Worm (Caenorhabditis elegans): Measurements from ENCODE around the gene twk-39.

DNA sequence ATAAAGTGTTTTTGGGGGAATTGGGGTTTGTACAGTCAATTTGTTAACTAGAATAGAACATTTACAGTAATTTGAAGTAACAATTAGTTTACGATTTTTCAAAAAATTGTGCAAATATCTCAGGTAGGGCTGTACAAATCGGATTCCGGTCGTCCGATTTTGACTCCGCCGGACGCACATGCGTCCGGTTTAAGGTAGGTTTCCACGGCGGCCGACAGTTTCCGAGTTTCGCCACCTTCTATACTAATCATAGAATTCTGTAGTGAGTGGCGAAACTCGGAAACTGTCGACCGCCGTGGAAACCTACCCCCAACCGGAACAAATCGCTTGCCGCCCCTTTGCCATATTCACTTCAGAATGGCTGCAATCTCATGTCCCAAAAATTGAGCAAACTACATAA is 6.1 kb upstream of the twk-39 start:
- TF ChIP-seq ZK546.5 (tag; optimal IDR thresholded peaks at IDR 0.05), result no peak
- TF ChIP-seq ceh-82 (tag; optimal IDR thresholded peaks at IDR 0.05), result no peak
- TF ChIP-seq ceh-16 (tag; optimal IDR thresholded peaks at IDR 0.05), result no peak
- no peak for TF ChIP-seq snpc-4 (tag; optimal IDR thresholded peaks at IDR 0.05)
- no peak for TF ChIP-seq nhr-25 (tag; optimal IDR thresholded peaks at IDR 0.05)
- no peak for TF ChIP-seq unc-39 (tag; optimal IDR thresholded peaks at IDR 0.05)
- TF ChIP-seq egl-27 (tag; optimal IDR thresholded peaks at IDR 0.05), result no peak
- no peak for TF ChIP-seq dmd-4 (tag; optimal IDR thresholded peaks at IDR 0.05)
- TF ChIP-seq nhr-6 (tag; optimal IDR thresholded peaks at IDR 0.05), result no peak
- TF ChIP-seq ztf-1 (GFP tag; conservative IDR thresholded peaks at IDR 0.05), result no peak
- TF ChIP-seq nhr-10 (tag; optimal IDR thresholded peaks at IDR 0.05), result no peak

All from whole organism, L2 larva.